Fruit fly (Drosophila melanogaster): ENCODE results near the gene Dbct.

Gene Dbct

dm6 chrX:15066374-15067057 is 19.4 kb upstream of the Dbct start, which contains the start of the genes opm and dob (continued):
- TF ChIP-seq B-H2 (GFP tag; optimal IDR thresholded peaks at IDR 0.05) (peak; percentile 0), row (GFP tag; IDR thresholded peaks at IDR 0.05) (peak; percentile 75), CG12299 (tag; optimal IDR thresholded peaks at IDR 0.05) (no peak), Adf1 (GFP tag; IDR thresholded peaks at IDR 0.05) (no peak), CG42726 (GFP tag; IDR thresholded peaks at IDR 0.05; ENCODE audit: partially characterized antibody) (no peak), CG17361 (GFP tag; IDR thresholded peaks at IDR 0.05) (peak; percentile 56), Fer2 (tag; optimal IDR thresholded peaks at IDR 0.05) (no peak), CG12071 (GFP tag; optimal IDR thresholded peaks at IDR 0.05) (no peak), bcd (GFP tag; optimal IDR thresholded peaks at IDR 0.05) (no peak), twi (tag; optimal IDR thresholded peaks at IDR 0.05) (no peak), maf-S (GFP tag; optimal IDR thresholded peaks at IDR 0.05) (no peak), bsh (GFP tag; optimal IDR thresholded peaks at IDR 0.05) (peak in 1 of 2 experiments; percentile 2), CG1529 (GFP tag; optimal IDR thresholded peaks at IDR 0.05) (no peak), CG10274 (GFP tag; optimal IDR thresholded peaks at IDR 0.05) (no peak), abd-A (tag; optimal IDR thresholded peaks at IDR 0.05) (no peak), Kr (GFP tag; optimal IDR thresholded peaks at IDR 0.05) (no peak), CG1603 (tag; optimal IDR thresholded peaks at IDR 0.05) (peak; percentile 13), BEAF-32 (GFP tag; optimal IDR thresholded peaks at IDR 0.05) (peak; percentile 42), sqz (GFP tag; optimal IDR thresholded peaks at IDR 0.05) (no peak), CG17829 (tag; optimal IDR thresholded peaks at IDR 0.05) (peak; percentile 35), CHES-1-like (GFP tag; optimal IDR thresholded peaks at IDR 0.05) (no peak), bigmax (GFP tag; optimal IDR thresholded peaks at IDR 0.05) (peak; percentile 27), HHEX (GFP tag; optimal IDR thresholded peaks at IDR 0.05) (no peak), CG34376 (GFP tag; optimal IDR thresholded peaks at IDR 0.05) (no peak), Opbp (GFP tag; IDR thresholded peaks at IDR 0.05; ENCODE audit: partially characterized antibody) (no peak), E2f2 (GFP tag; IDR thresholded peaks at IDR 0.05) (peak; percentile 81), CG13424 (tag; optimal IDR thresholded peaks at IDR 0.05) (peak; percentile 43), trem (tag; optimal IDR thresholded peaks at IDR 0.05) (peak; percentile 60), sima (GFP tag; optimal IDR thresholded peaks at IDR 0.05) (no peak), bowl (GFP tag; IDR thresholded peaks at IDR 0.05) (no peak), sens (GFP tag) (peak; percentile 19), sug (tag; optimal IDR thresholded peaks at IDR 0.05) (peak; percentile 55), ATbp (GFP tag; optimal IDR thresholded peaks at IDR 0.05) (no peak), CG2129 (GFP tag; IDR thresholded peaks at IDR 0.05; ENCODE audit: partially characterized antibody) (no peak), tgo (GFP tag; IDR thresholded peaks at IDR 0.05) (no peak), peb (GFP tag; IDR thresholded peaks at IDR 0.05) (no peak), knrl (GFP tag; IDR thresholded peaks at IDR 0.05; ENCODE audit: partially characterized antibody) (no peak), pfk (GFP tag; optimal IDR thresholded peaks at IDR 0.05) (no peak), CG12104 (GFP tag; optimal IDR thresholded peaks at IDR 0.05) (no peak), CG13775 (GFP tag; optimal IDR thresholded peaks at IDR 0.05) (no peak), fd64A (GFP tag; optimal IDR thresholded peaks at IDR 0.05) (no peak), br (optimal IDR thresholded peaks at IDR 0.05) (no peak), stwl (tag; optimal IDR thresholded peaks at IDR 0.05) (peak; percentile 22), rib (GFP tag; IDR thresholded peaks at IDR 0.05) (no peak), CG14014 (GFP tag; IDR thresholded peaks at IDR 0.05) (no peak), Lim3 (GFP tag; IDR thresholded peaks at IDR 0.05) (no peak), Max (GFP tag; optimal IDR thresholded peaks at IDR 0.05) (peak; percentile 14), CG14860 (GFP tag; IDR thresholded peaks at IDR 0.05; ENCODE audit: partially characterized antibody) (no peak), CG14710 (tag; optimal IDR thresholded peaks at IDR 0.05) (peak; percentile 80), MTF-1 (GFP tag; optimal IDR thresholded peaks at IDR 0.05; ENCODE audit: borderline replicate concordance) (no peak)

All from whole organism, embryonic.